Fruit fly (Drosophila melanogaster): ENCODE data around the gene Serinc.

The Serinc gene

dm6 chr3L:16408609-16409439 is 3.7 kb upstream of the Serinc start (continued):
- TF ChIP-seq trh (GFP tag; optimal IDR thresholded peaks at IDR 0.05) (no peak), dm (GFP tag; optimal IDR thresholded peaks at IDR 0.05) (peak; percentile 37), CG17385 (GFP tag; optimal IDR thresholded peaks at IDR 0.05) (peak; percentile 88), vvl (GFP tag; IDR thresholded peaks at IDR 0.05) (peak; percentile 56; the same call in 1 of the 2 replicates), crc (GFP tag; optimal IDR thresholded peaks at IDR 0.05) (no peak), Ravus (GFP tag; IDR thresholded peaks at IDR 0.05) (no peak), Myb (GFP tag; optimal IDR thresholded peaks at IDR 0.05) (no peak), Asciz (GFP tag; optimal IDR thresholded peaks at IDR 0.05) (peak; percentile 58), ac (GFP tag; optimal IDR thresholded peaks at IDR 0.05) (peak; percentile 91), ara (GFP tag; IDR thresholded peaks at IDR 0.05) (peak; percentile 41; the same call in 1 of the 2 replicates), ATbp (GFP tag; optimal IDR thresholded peaks at IDR 0.05) (peak; percentile 71), CG8478 (optimal IDR thresholded peaks at IDR 0.05) (peak; percentile 2), bsh (GFP tag; optimal IDR thresholded peaks at IDR 0.05) (peak; percentile 32 to 61), CG33213 (GFP tag; optimal IDR thresholded peaks at IDR 0.05) (peak; percentile 48), Side (GFP tag; optimal IDR thresholded peaks at IDR 0.05) (peak; percentile 32), Sin3A (optimal IDR thresholded peaks at IDR 0.05) (no peak), btn (GFP tag; optimal IDR thresholded peaks at IDR 0.05) (peak; percentile 51), CG3995 (GFP tag; optimal IDR thresholded peaks at IDR 0.05) (no peak), chn (GFP tag; optimal IDR thresholded peaks at IDR 0.05) (peak; percentile 24), CG2875 (GFP tag; optimal IDR thresholded peaks at IDR 0.05) (peak; percentile 59), Sry-β (GFP tag; optimal IDR thresholded peaks at IDR 0.05) (no peak), CG15696 (tag; optimal IDR thresholded peaks at IDR 0.05) (peak; percentile 92), Neu2 (GFP tag; optimal IDR thresholded peaks at IDR 0.05; ENCODE audit: borderline replicate concordance) (peak; percentile 29), mirr (GFP tag; optimal IDR thresholded peaks at IDR 0.05) (no peak), Meics (GFP tag; optimal IDR thresholded peaks at IDR 0.05) (no peak)

- peak; percentile 26 for TF ChIP-seq salm (tag; optimal IDR thresholded peaks at IDR 0.05)
- TF ChIP-seq CG17328 (GFP tag; IDR thresholded peaks at IDR 0.05): peak; percentile 3; the same call in 1 of the 2 replicates
- peak; percentile 73; the same call in 1 of the 2 replicates for TF ChIP-seq CG4360 (GFP tag; IDR thresholded peaks at IDR 0.05)
- peak in 1 of 2 experiments; percentile 98 for TF ChIP-seq Hr78 (GFP tag; optimal IDR thresholded peaks at IDR 0.05)
- peak in 1 of 3 experiments; percentile 23 for TF ChIP-seq Stat92E (GFP tag; optimal IDR thresholded peaks at IDR 0.05)
- TF ChIP-seq CG6689 (GFP tag; IDR thresholded peaks at IDR 0.05): 0 out of 2 replicates have a peak, but pooled peaks have one; percentile 8
- no peak for TF ChIP-seq CG13624 (GFP tag; optimal IDR thresholded peaks at IDR 0.05)
- TF ChIP-seq nerfin-1 (tag; optimal IDR thresholded peaks at IDR 0.05): peak; percentile 48
- no peak for TF ChIP-seq CG4404 (GFP tag; IDR thresholded peaks at IDR 0.05)
- TF ChIP-seq kni (GFP tag; optimal IDR thresholded peaks at IDR 0.05): peak; percentile 52
- TF ChIP-seq sqz (GFP tag; optimal IDR thresholded peaks at IDR 0.05): peak; percentile 89
- peak; percentile 25 for TF ChIP-seq grn (GFP tag; optimal IDR thresholded peaks at IDR 0.05)
- TF ChIP-seq sd (tag; optimal IDR thresholded peaks at IDR 0.05): peak; percentile 23
- TF ChIP-seq ci (GFP tag; IDR thresholded peaks at IDR 0.05): 0 out of 3 replicates have a peak, but pooled peaks have one; percentile 0
- no peak for TF ChIP-seq pan (optimal IDR thresholded peaks at IDR 0.05)
- peak in 1 of 2 experiments; percentile 6 for TF ChIP-seq pan (GFP tag; optimal IDR thresholded peaks at IDR 0.05 in 1 of 2, IDR thresholded peaks at IDR 0.05 in 1 of 2)
- peak; percentile 73 for TF ChIP-seq twi (tag; optimal IDR thresholded peaks at IDR 0.05)
- TF ChIP-seq CG3163 (GFP tag; optimal IDR thresholded peaks at IDR 0.05): no peak
- peak; percentile 67 for TF ChIP-seq gcm (GFP tag; optimal IDR thresholded peaks at IDR 0.05)
- no peak for TF ChIP-seq CG8388 (GFP tag; optimal IDR thresholded peaks at IDR 0.05)
- TF ChIP-seq Blimp-1 (GFP tag; optimal IDR thresholded peaks at IDR 0.05): peak; percentile 79
- no peak for TF ChIP-seq stwl (tag; optimal IDR thresholded peaks at IDR 0.05)
- TF ChIP-seq CG8281 (tag; optimal IDR thresholded peaks at IDR 0.05): no peak
Observed at dm6 chr3L:16409440-16410233, 2.9 kb upstream of the Serinc start.

Measured in whole organism, embryonic.